Worm (Caenorhabditis elegans): ENCODE results near the gene bath-29.

ce11 chrII:3399212-3399611, 50.9 kb downstream of the bath-29 start, which contains the start of gene nep-9:
- no peak for TF ChIP-seq ces-1 (GFP tag; optimal IDR thresholded peaks at IDR 0.05)
- TF ChIP-seq ztf-11 (tag; optimal IDR thresholded peaks at IDR 0.05): no peak
- TF ChIP-seq nhr-76 (tag; optimal IDR thresholded peaks at IDR 0.05): no peak
- no peak for TF ChIP-seq unc-39 (tag; optimal IDR thresholded peaks at IDR 0.05)
- TF ChIP-seq pha-4 (tag; optimal IDR thresholded peaks at IDR 0.05): no peak
- TF ChIP-seq lin-13 (tag; optimal IDR thresholded peaks at IDR 0.05): no peak
- no peak for TF ChIP-seq unc-62 (GFP tag; optimal IDR thresholded peaks at IDR 0.05)
- no peak for TF ChIP-seq lsy-2 (tag; optimal IDR thresholded peaks at IDR 0.05)
- TF ChIP-seq snpc-4 (tag; optimal IDR thresholded peaks at IDR 0.05): no peak
- TF ChIP-seq nhr-237 (tag; optimal IDR thresholded peaks at IDR 0.05): no peak
- TF ChIP-seq ceh-39 (tag; optimal IDR thresholded peaks at IDR 0.05): no peak
